Worm (Caenorhabditis elegans) whole organism, L3 larva: ENCODE results near the gene clc-13.

Experiments used
- R02D3.7 ChIP-seq: fragments of 150-350 bp; optimal IDR thresholded peaks from 2 replicates; lab custom pipeline; 2014; ENCODE audit warnings: missing biosample characterization, missing genetic modification characterization
- daf-12 ChIP-seq: fragments of 150-350 bp; optimal IDR thresholded peaks from 2 replicates; lab custom pipeline; 2014; ENCODE audit warnings: missing biosample characterization, missing genetic modification reagents, missing genetic modification characterization
- elt-1 ChIP-seq: fragments of 150-350 bp; optimal IDR thresholded peaks from 2 replicates; lab custom pipeline; 2014; ENCODE audit warnings: missing biosample characterization, missing genetic modification characterization
- elt-2 ChIP-seq: sonication (generic microtip); optimal IDR thresholded peaks from 2 replicates; lab custom pipeline; 2016; ENCODE audit warnings: missing genetic modification reagents, mild to moderate bottlenecking, missing genetic modification characterization, missing compliant biosample characterization
- fos-1 ChIP-seq: fragments of 150-350 bp; optimal IDR thresholded peaks from 2 replicates; lab custom pipeline; 2014; ENCODE audit warnings: missing biosample characterization, missing genetic modification characterization
- lin-39 ChIP-seq: fragments of 150-350 bp; optimal IDR thresholded peaks from 2 replicates; lab custom pipeline; 2018; ENCODE audit warnings: missing biosample characterization, missing genetic modification reagents, missing genetic modification characterization
- mdl-1 ChIP-seq: fragments of 150-350 bp; optimal IDR thresholded peaks from 2 replicates; lab custom pipeline; 2014; ENCODE audit warnings: missing biosample characterization, missing genetic modification characterization
- nhr-43 ChIP-seq: sonication (generic microtip); optimal IDR thresholded peaks from 2 replicates; lab custom pipeline; 2016; ENCODE audit warnings: mild to moderate bottlenecking, missing genetic modification characterization, missing compliant biosample characterization; ENCODE audit not compliant: poor library complexity, severe bottlenecking
- sea-2 ChIP-seq: fragments of 150-350 bp; sonication (generic microtip); optimal IDR thresholded peaks from 4 replicates; lab custom pipeline; 2014; ENCODE audit warnings: missing biosample characterization, missing genetic modification reagents, missing genetic modification characterization
- unc-39 ChIP-seq: sonication (generic microtip); optimal IDR thresholded peaks from 4 replicates; lab custom pipeline; 2017; ENCODE audit warnings: missing biosample characterization, missing genetic modification characterization
- unc-62 ChIP-seq: fragments of 150-350 bp; sonication (generic microtip); optimal IDR thresholded peaks from 4 replicates; lab custom pipeline; 2014; ENCODE audit warnings: missing biosample characterization, missing genetic modification reagents, missing genetic modification characterization

ce11 chrV:17014050-17014449, at the start of gene clc-13:
- no peak for TF ChIP-seq lin-39
- TF ChIP-seq unc-39 (tag; lab: Kevin White, UChicago), result no peak
- TF ChIP-seq elt-2 (tag; lab: Kevin White, UChicago), result peak; percentile 95
- TF ChIP-seq R02D3.7 (tag; lab: Kevin White, UChicago), result no peak
- no peak for TF ChIP-seq mdl-1 (tag; lab: Kevin White, UChicago)
- TF ChIP-seq fos-1 (tag; lab: Kevin White, UChicago), result no peak
- TF ChIP-seq nhr-43 (tag; lab: Kevin White, UChicago), result no peak
- no peak for TF ChIP-seq sea-2 (GFP tag; lab: Kevin White, UChicago)
- no peak for TF ChIP-seq elt-1 (tag; lab: Kevin White, UChicago)
- TF ChIP-seq daf-12 (tag; lab: Kevin White, UChicago), result no peak
- no peak for TF ChIP-seq unc-62
